Fruit fly (Drosophila melanogaster) whole organism, adult: ENCODE results near the gene CG17819.

Source experiments
- CG11617 ChIP-seq: fragments of 200-800 bp; sonication (Bioruptor generic); optimal IDR thresholded peaks from 2 replicates; lab custom pipeline; 2017; ENCODE audit warnings: mild to moderate bottlenecking, missing biosample characterization, missing genetic modification reagents, missing genetic modification characterization
- CG12768 ChIP-seq: fragments of 200-800 bp; sonication (Bioruptor generic); optimal IDR thresholded peaks from 2 replicates; lab custom pipeline; 2017; ENCODE audit warnings: missing biosample characterization, missing genetic modification characterization, mild to moderate bottlenecking, moderate library complexity, missing genetic modification reagents
- CG14711 ChIP-seq: fragments of 200-800 bp; sonication (Bioruptor generic); optimal IDR thresholded peaks from 2 replicates; lab custom pipeline; 2018; ENCODE audit warnings: missing biosample characterization, mild to moderate bottlenecking, missing genetic modification characterization, moderate library complexity
- CG1620 ChIP-seq: fragments of 200-800 bp; sonication (Bioruptor generic); optimal IDR thresholded peaks from 2 replicates; lab custom pipeline; 2016; ENCODE audit warnings: missing biosample characterization, missing genetic modification characterization
- CG33017 ChIP-seq: fragments of 200-800 bp; sonication (Bioruptor generic); optimal IDR thresholded peaks from 2 replicates; lab custom pipeline; 2018; ENCODE audit warnings: missing biosample characterization, mild to moderate bottlenecking, missing genetic modification characterization, moderate library complexity
- CG5204 ChIP-seq: fragments of 200-800 bp; sonication (Bioruptor generic); optimal IDR thresholded peaks from 2 replicates; lab custom pipeline; 2016; ENCODE audit warnings: missing biosample characterization, missing genetic modification characterization
- CG7045 ChIP-seq: fragments of 200-800 bp; sonication (Bioruptor generic); optimal IDR thresholded peaks from 2 replicates; lab custom pipeline; 2017; ENCODE audit warnings: missing biosample characterization, mild to moderate bottlenecking, missing genetic modification characterization
- CG7101 ChIP-seq: fragments of 200-800 bp; sonication (Bioruptor generic); optimal IDR thresholded peaks from 2 replicates; lab custom pipeline; 2018; ENCODE audit warnings: missing biosample characterization, mild to moderate bottlenecking, missing genetic modification characterization, moderate library complexity
- Clk ChIP-seq: fragments of 200-800 bp; sonication (Bioruptor generic); optimal IDR thresholded peaks from 2 replicates; lab custom pipeline; 2017; ENCODE audit warnings: missing biosample characterization, missing genetic modification characterization
- Crg-1 ChIP-seq: fragments of 200-800 bp; sonication (Bioruptor generic); optimal IDR thresholded peaks from 2 replicates; lab custom pipeline; 2016; ENCODE audit warnings: missing biosample characterization, missing genetic modification characterization
- Hr96 ChIP-seq: fragments of 200-800 bp; sonication (Bioruptor generic); optimal IDR thresholded peaks from 2 replicates; lab custom pipeline; 2016; ENCODE audit warnings: missing biosample characterization, missing genetic modification characterization
- Mnt ChIP-seq: fragments of 200-800 bp; sonication (Bioruptor generic); optimal IDR thresholded peaks from 2 replicates; lab custom pipeline; 2016; ENCODE audit warnings: missing biosample characterization, mild to moderate bottlenecking, missing genetic modification characterization
- bab1 ChIP-seq: fragments of 200-800 bp; sonication (Bioruptor generic); optimal IDR thresholded peaks from 3 replicates; lab custom pipeline; 2019; ENCODE audit warnings: missing biosample characterization, mild to moderate bottlenecking, missing genetic modification characterization, moderate library complexity
- cic ChIP-seq: fragments of 200-800 bp; sonication (Bioruptor generic); optimal IDR thresholded peaks from 2 replicates; lab custom pipeline; 2017; ENCODE audit warnings: missing biosample characterization, mild to moderate bottlenecking, missing genetic modification characterization, moderate library complexity
- cnc ChIP-seq, 2 experiments: fragments of >200 bp; optimal IDR thresholded peaks; 2 replicates each; lab custom pipeline; 2017
- kay ChIP-seq: fragments of 200-800 bp; sonication (Bioruptor generic); peaks from one replicate; lab custom pipeline; 2016; ENCODE audit warnings: missing biosample characterization, missing genetic modification characterization, borderline replicate concordance
- ovo ChIP-seq: fragments of 200-800 bp; sonication (Bioruptor generic); optimal IDR thresholded peaks from 2 replicates; lab custom pipeline; 2016; ENCODE audit warnings: missing biosample characterization, missing genetic modification characterization
- pad ChIP-seq: fragments of 200-800 bp; sonication (Bioruptor generic); optimal IDR thresholded peaks from 3 replicates; lab custom pipeline; 2017; ENCODE audit warnings: missing biosample characterization, missing genetic modification characterization, mild to moderate bottlenecking, moderate library complexity, missing genetic modification reagents
- tj ChIP-seq: fragments of 200-800 bp; sonication (Bioruptor generic); optimal IDR thresholded peaks from 3 replicates; lab custom pipeline; 2017; ENCODE audit warnings: missing biosample characterization, mild to moderate bottlenecking, missing genetic modification characterization, moderate library complexity
- toe ChIP-seq: fragments of 200-800 bp; sonication (Bioruptor generic); optimal IDR thresholded peaks from 2 replicates; lab custom pipeline; 2016; ENCODE audit warnings: missing biosample characterization, missing genetic modification characterization

CG17819 gene

dm6 chr3R:21847438-21847837 is 37.9 kb downstream of the CG17819 start:
- TF ChIP-seq CG12768 (GFP tag; lab: Kevin White, UChicago) = no peak
- TF ChIP-seq ovo (GFP tag; lab: Kevin White, UChicago) = no peak
- no peak for TF ChIP-seq cic
- no peak for TF ChIP-seq toe (GFP tag; lab: Kevin White, UChicago)
- no peak for TF ChIP-seq Mnt (GFP tag; lab: Kevin White, UChicago)
- TF ChIP-seq CG14711 (tag; lab: Kevin White, UChicago) = no peak
- TF ChIP-seq tj (GFP tag; lab: Kevin White, UChicago) = no peak

- TF ChIP-seq toe (GFP tag; lab: Kevin White, UChicago) (no peak), CG7101 (tag; lab: Kevin White, UChicago) (no peak), CG14711 (tag; lab: Kevin White, UChicago) (no peak), kay (no peak), cic (no peak), Mnt (GFP tag; lab: Kevin White, UChicago) (no peak), CG33017 (tag; lab: Kevin White, UChicago) (no peak), ovo (GFP tag; lab: Kevin White, UChicago) (no peak), Clk (GFP tag; lab: Kevin White, UChicago) (no peak), CG12768 (GFP tag; lab: Kevin White, UChicago) (no peak), Hr96 (no peak), CG7045 (GFP tag; lab: Kevin White, UChicago) (no peak), tj (GFP tag; lab: Kevin White, UChicago) (no peak), Crg-1 (GFP tag; lab: Kevin White, UChicago) (no peak), bab1 (no peak), CG11617 (GFP tag; lab: Kevin White, UChicago) (no peak), CG1620 (GFP tag; lab: Kevin White, UChicago) (no peak)
Measured at dm6 chr3R:21846559-21846958, 38.8 kb downstream of the CG17819 start, which contains the start of gene Gr93d. Gene Gr93d (minus strand): TSS chr3R:21846659.

DNA sequence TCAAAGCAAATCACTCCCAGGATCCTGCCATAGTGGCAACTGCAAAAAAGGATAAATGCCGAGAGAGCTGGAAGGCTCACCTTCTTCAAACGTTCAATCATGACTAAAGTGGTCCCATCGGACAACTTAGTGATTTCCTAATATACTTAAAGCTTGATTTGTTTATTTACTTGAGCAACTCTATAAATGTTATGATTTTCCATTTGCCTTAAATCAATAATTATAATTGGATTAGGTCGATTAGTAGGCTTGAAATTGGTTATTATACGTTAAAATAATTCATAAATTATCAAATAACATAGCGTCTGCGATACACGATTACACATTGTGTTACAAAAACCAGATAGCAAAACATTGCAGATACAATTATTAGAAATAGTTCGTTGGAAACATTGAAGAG is 40.2 kb downstream of the CG17819 start, which contains the start of gene Gr93c:
TSS of gene Gr93c (minus strand) at position 101 of the 400 bp plus-strand sequence.
- TF ChIP-seq CG12768 (GFP tag; lab: Kevin White, UChicago) = no peak
- no peak for TF ChIP-seq tj (GFP tag; lab: Kevin White, UChicago)
- TF ChIP-seq ovo (GFP tag; lab: Kevin White, UChicago) = no peak
- TF ChIP-seq pad (GFP tag; lab: Kevin White, UChicago) = no peak
- TF ChIP-seq cic = no peak
- no peak for TF ChIP-seq Clk (GFP tag; lab: Kevin White, UChicago)
- no peak for TF ChIP-seq CG33017 (tag; lab: Kevin White, UChicago)
- no peak for TF ChIP-seq kay
- no peak for TF ChIP-seq CG11617 (GFP tag; lab: Kevin White, UChicago)
- TF ChIP-seq cnc (optimal IDR thresholded peaks at IDR 0.05; lab: Kevin White, UChicago) = no peak
- TF ChIP-seq bab1 = no peak
- TF ChIP-seq CG1620 (GFP tag; lab: Kevin White, UChicago) = no peak
- TF ChIP-seq toe (GFP tag; lab: Kevin White, UChicago) = no peak
- no peak for TF ChIP-seq Mnt (GFP tag; lab: Kevin White, UChicago)

DNA sequence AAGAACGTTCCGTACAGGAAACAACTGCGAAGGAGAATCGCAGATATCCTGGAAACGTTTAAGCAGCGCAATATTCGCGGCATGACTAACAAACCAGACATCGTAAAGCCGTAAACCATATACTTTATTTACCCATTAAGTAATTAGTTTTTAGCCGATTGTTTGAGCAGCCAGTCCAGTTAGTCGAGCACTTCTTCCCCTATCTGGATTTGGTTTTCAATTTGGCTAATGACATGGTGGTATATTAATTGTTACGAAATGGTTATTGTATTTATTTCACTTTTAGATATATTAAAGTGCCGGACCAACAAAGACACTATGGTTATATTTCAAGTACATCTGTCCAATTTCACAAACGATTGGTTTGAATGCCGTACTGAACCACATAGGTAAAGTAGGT is 41.7 kb downstream of the CG17819 start, which contains the start of gene Gr93b:
TSS of gene Gr93b (minus strand) at position 101 of the 400 bp plus-strand sequence.
- no peak for TF ChIP-seq CG33017 (tag; lab: Kevin White, UChicago)
- no peak for TF ChIP-seq Hr96
- no peak for TF ChIP-seq toe (GFP tag; lab: Kevin White, UChicago)
- TF ChIP-seq cic = no peak
- no peak for TF ChIP-seq pad (GFP tag; lab: Kevin White, UChicago)
- no peak for TF ChIP-seq CG11617 (GFP tag; lab: Kevin White, UChicago)
- TF ChIP-seq bab1 = no peak
- TF ChIP-seq ovo (GFP tag; lab: Kevin White, UChicago) = no peak
- TF ChIP-seq cnc (optimal IDR thresholded peaks at IDR 0.05; lab: Kevin White, UChicago) = no peak
- no peak for TF ChIP-seq CG5204 (GFP tag; lab: Kevin White, UChicago)
- TF ChIP-seq Crg-1 (GFP tag; lab: Kevin White, UChicago) = no peak
- no peak for TF ChIP-seq Mnt (GFP tag; lab: Kevin White, UChicago)
- TF ChIP-seq CG7045 (GFP tag; lab: Kevin White, UChicago) = no peak
- TF ChIP-seq Clk (GFP tag; lab: Kevin White, UChicago) = no peak
- no peak for TF ChIP-seq kay
- TF ChIP-seq CG1620 (GFP tag; lab: Kevin White, UChicago) = no peak
- no peak for TF ChIP-seq CG12768 (GFP tag; lab: Kevin White, UChicago)
- no peak for TF ChIP-seq CG14711 (tag; lab: Kevin White, UChicago)
- TF ChIP-seq tj (GFP tag; lab: Kevin White, UChicago) = no peak

DNA sequence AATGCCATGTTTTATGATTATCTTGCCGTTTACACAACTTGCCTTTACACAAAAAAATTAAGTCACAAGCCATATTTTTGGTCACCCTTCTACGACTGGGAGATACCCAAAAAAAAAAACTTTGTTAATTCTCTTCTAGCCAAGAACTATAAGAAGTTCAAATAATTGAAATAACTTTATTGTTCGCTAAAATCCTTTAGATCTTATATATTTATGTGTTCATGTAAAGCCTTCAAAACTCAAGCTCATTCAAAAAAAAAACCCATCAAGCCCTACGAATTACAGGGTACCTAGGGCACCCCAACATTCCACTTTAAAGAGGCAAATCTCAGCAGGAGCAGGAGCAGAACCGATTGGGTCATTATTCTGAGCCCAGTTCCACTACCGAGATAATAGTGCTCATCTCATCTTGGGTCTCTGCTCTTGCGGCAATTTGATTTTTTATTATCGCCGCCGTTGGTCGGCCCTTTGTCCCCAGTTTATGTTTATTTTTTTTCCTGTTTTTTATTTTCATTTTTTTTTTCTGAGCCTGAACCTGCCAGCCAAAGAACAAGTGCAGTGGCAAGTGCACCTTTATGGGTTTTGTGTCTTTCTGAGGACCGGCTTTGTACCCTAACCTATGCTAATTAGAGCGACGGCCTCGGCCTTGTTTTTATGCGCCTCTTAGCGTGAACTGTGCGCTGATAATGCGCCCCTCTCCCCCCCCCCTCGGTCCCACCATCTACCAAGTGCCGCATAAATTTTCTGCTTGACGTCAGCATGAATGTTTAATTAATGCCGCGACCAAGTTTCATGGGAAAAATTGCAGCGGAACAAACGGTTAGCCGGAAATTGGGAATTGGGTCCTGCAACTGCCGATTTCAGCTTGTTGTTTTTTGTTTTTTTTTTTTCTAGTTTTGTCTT is 43.6 kb downstream of the CG17819 start:
- no peak for TF ChIP-seq ovo (GFP tag; lab: Kevin White, UChicago)

- no peak for TF ChIP-seq Clk (GFP tag; lab: Kevin White, UChicago)
- no peak for TF ChIP-seq CG14711 (tag; lab: Kevin White, UChicago)
- no peak for TF ChIP-seq CG11617 (GFP tag; lab: Kevin White, UChicago)
- TF ChIP-seq ovo (GFP tag; lab: Kevin White, UChicago) = no peak
- no peak for TF ChIP-seq Hr96
- TF ChIP-seq toe (GFP tag; lab: Kevin White, UChicago) = no peak
- TF ChIP-seq tj (GFP tag; lab: Kevin White, UChicago) = no peak
- no peak for TF ChIP-seq CG1620 (GFP tag; lab: Kevin White, UChicago)
- no peak for TF ChIP-seq Mnt (GFP tag; lab: Kevin White, UChicago)
- TF ChIP-seq pad (GFP tag; lab: Kevin White, UChicago) = no peak
- TF ChIP-seq cic = no peak
- TF ChIP-seq CG12768 (GFP tag; lab: Kevin White, UChicago) = no peak
- no peak for TF ChIP-seq kay
- no peak for TF ChIP-seq cnc (optimal IDR thresholded peaks at IDR 0.05; lab: Kevin White, UChicago)
- no peak for TF ChIP-seq CG5204 (GFP tag; lab: Kevin White, UChicago)
Measured at dm6 chr3R:21840432-21840831, 44.9 kb downstream of the CG17819 start.
